Worm (Caenorhabditis elegans) whole organism, early embryonic: ENCODE data around the gene nhr-110.

ENCODE experiments used
- B0310.2 ChIP-seq: sonication (generic microtip); optimal IDR thresholded peaks from 2 replicates; lab custom pipeline; 2016; ENCODE audit warnings: mild to moderate bottlenecking, missing genetic modification characterization, missing compliant biosample characterization
- F13C5.2 ChIP-seq: sonication (generic microtip); optimal IDR thresholded peaks from 2 replicates; lab custom pipeline; 2017; ENCODE audit warnings: mild to moderate bottlenecking, missing genetic modification characterization, inconsistent platforms, missing compliant biosample characterization
- aly-1 ChIP-seq: sonication (generic microtip); optimal IDR thresholded peaks from 2 replicates; lab custom pipeline; 2016; ENCODE audit warnings: missing genetic modification characterization, missing compliant biosample characterization
- ama-1 ChIP-seq: fragments of 150-350 bp; optimal IDR thresholded peaks from 2 replicates; lab custom pipeline; 2014
- ceh-36 ChIP-seq: sonication (generic microtip); optimal IDR thresholded peaks from 2 replicates; lab custom pipeline; 2016; ENCODE audit warnings: missing genetic modification characterization, inconsistent platforms, missing compliant biosample characterization
- ets-7 ChIP-seq: sonication (generic microtip); optimal IDR thresholded peaks from 2 replicates; lab custom pipeline; 2016; ENCODE audit warnings: missing genotype, missing genetic modification characterization, missing compliant biosample characterization
- hnd-1 ChIP-seq: sonication (generic microtip); optimal IDR thresholded peaks from 2 replicates; lab custom pipeline; 2016; ENCODE audit warnings: missing genetic modification characterization, missing compliant biosample characterization
- pes-1 ChIP-seq: fragments of 200-800 bp; sonication (Bioruptor generic); IDR thresholded peaks from 2 replicates; pipeline ENCODE4 v1.3.6; 2022; ENCODE audit warnings: missing genetic modification reagents, missing genetic modification characterization, missing compliant biosample characterization
- scrt-1 ChIP-seq: fragments of 200-800 bp; sonication (Bioruptor generic); IDR thresholded peaks from 2 replicates; pipeline ENCODE4 v1.3.6; 2022; ENCODE audit warnings: missing genetic modification characterization, missing compliant biosample characterization
- sea-1 ChIP-seq: fragments of 200-800 bp; sonication (Bioruptor generic); conservative IDR thresholded peaks from 2 replicates; pipeline ENCODE4 v1.3.6; 2022; ENCODE audit warnings: missing genetic modification characterization, missing compliant biosample characterization
- tbx-11 ChIP-seq: fragments of 200-800 bp; sonication (Bioruptor generic); IDR thresholded peaks from 2 replicates; pipeline ENCODE4 v1.3.6; 2022; ENCODE audit warnings: missing genetic modification characterization, missing compliant biosample characterization
- tbx-37 ChIP-seq: fragments of 200-800 bp; sonication (Bioruptor generic); conservative IDR thresholded peaks from 2 replicates; pipeline ENCODE4 v1.3.6; 2022; ENCODE audit warnings: missing genetic modification reagents, missing genetic modification characterization, missing compliant biosample characterization
- tra-4 ChIP-seq: sonication (generic microtip); optimal IDR thresholded peaks from 2 replicates; lab custom pipeline; 2017; ENCODE audit warnings: missing genetic modification characterization, missing compliant biosample characterization

DNA sequence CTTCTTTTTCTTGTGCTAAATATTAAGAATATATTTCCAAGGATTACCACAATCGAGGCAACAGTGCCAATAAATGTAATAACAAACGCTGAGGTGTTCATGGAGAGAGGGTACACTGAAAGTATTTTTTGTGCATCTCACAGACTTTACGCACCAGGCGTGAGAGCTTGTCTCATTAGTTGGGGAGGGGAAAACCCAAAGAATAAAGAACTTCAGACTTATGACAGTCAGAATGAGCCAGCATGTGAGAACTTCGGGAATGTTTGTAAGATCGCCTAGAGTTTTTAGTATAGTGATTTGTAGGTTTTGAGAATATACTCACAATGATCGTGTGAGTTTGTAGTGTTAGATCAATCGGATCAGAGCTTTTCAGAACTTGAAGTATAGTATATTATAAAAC is 9.5 kb downstream of the nhr-110 start, which contains the start of gene srbc-41:
- no peak for TF ChIP-seq B0310.2 (tag; lab: Kevin White, UChicago)
- no peak for TF ChIP-seq ama-1
- no peak for TF ChIP-seq pes-1
- TF ChIP-seq F13C5.2 = no peak
- TF ChIP-seq tra-4 (tag; lab: Kevin White, UChicago) = no peak
- TF ChIP-seq scrt-1 = no peak
- no peak for TF ChIP-seq aly-1 (tag; lab: Kevin White, UChicago)
- no peak for TF ChIP-seq tbx-37 (GFP tag; lab: Robert Waterston, UW)
- TF ChIP-seq tbx-11 (GFP tag; lab: Robert Waterston, UW) = no peak
- no peak for TF ChIP-seq hnd-1 (tag; lab: Kevin White, UChicago)
- TF ChIP-seq ets-7 (tag; lab: Kevin White, UChicago) = no peak
- TF ChIP-seq sea-1 (GFP tag; lab: Robert Waterston, UW) = no peak
- no peak for TF ChIP-seq ceh-36
